Worm (Caenorhabditis elegans): ENCODE measurements around the gene F58H1.7.

The F58H1.7 gene

ce11 chrV:11990511-11991127, 26.0 kb upstream of the F58H1.7 start (continued):
- TF ChIP-seq ceh-58 (GFP tag; IDR thresholded peaks at IDR 0.05) = no peak
- TF ChIP-seq pbrm-1 (GFP tag; IDR thresholded peaks at IDR 0.05) = 0 out of 2 replicates have a peak, but pooled peaks have one; percentile 36
- no peak for TF ChIP-seq nfya-2 (GFP tag; IDR thresholded peaks at IDR 0.05)
- 0 out of 2 replicates have a peak, but pooled peaks have one; percentile 17 for TF ChIP-seq attf-6 (GFP tag; IDR thresholded peaks at IDR 0.05)
- no peak for TF ChIP-seq rec-8 (tag; optimal IDR thresholded peaks at IDR 0.05)
- no peak for TF ChIP-seq F57C9.4 (tag; optimal IDR thresholded peaks at IDR 0.05)
- TF ChIP-seq F49E8.2 (tag; optimal IDR thresholded peaks at IDR 0.05; ENCODE audit: insufficient read depth) = peak; percentile 20
- TF ChIP-seq unc-62 (GFP tag; optimal IDR thresholded peaks at IDR 0.05) = no peak
- no peak for TF ChIP-seq mel-28 (tag; optimal IDR thresholded peaks at IDR 0.05; ENCODE audit: borderline replicate concordance)
- TF ChIP-seq dpl-1 (GFP tag; optimal IDR thresholded peaks at IDR 0.05) = no peak
- no peak for TF ChIP-seq let-607 (tag; optimal IDR thresholded peaks at IDR 0.05)
- TF ChIP-seq him-1 (tag; optimal IDR thresholded peaks at IDR 0.05) = no peak
- no peak for TF ChIP-seq nhr-90 (tag; optimal IDR thresholded peaks at IDR 0.05)
- peak; percentile 5 for TF ChIP-seq tlf-1 (GFP tag; optimal IDR thresholded peaks at IDR 0.05)
- peak; percentile 27; the same call in 1 of the 2 replicates for TF ChIP-seq madf-6 (GFP tag; IDR thresholded peaks at IDR 0.05)
- TF ChIP-seq die-1 (tag; optimal IDR thresholded peaks at IDR 0.05) = no peak
- 0 out of 2 replicates have a peak, but pooled peaks have one; percentile 23 for TF ChIP-seq Y53G8AR.9 (GFP tag; conservative IDR thresholded peaks at IDR 0.05)
- no peak for TF ChIP-seq F37B4.10 (GFP tag; IDR thresholded peaks at IDR 0.05)
- TF ChIP-seq rcor-1 (GFP tag; IDR thresholded peaks at IDR 0.05) = no peak
- TF ChIP-seq ztf-28 (GFP tag; IDR thresholded peaks at IDR 0.05) = no peak
- TF ChIP-seq ztf-3 (GFP tag; optimal IDR thresholded peaks at IDR 0.05) = no peak
- TF ChIP-seq hsf-1 (GFP tag; IDR thresholded peaks at IDR 0.05) = peak; percentile 37; the same call in 1 of the 2 replicates
- no peak for TF ChIP-seq xnd-1 (tag; optimal IDR thresholded peaks at IDR 0.05)
- TF ChIP-seq cebp-1 (GFP tag; IDR thresholded peaks at IDR 0.05) = no peak
- peak; percentile 35 for TF ChIP-seq cebp-1 (tag; optimal IDR thresholded peaks at IDR 0.05)
- no peak for TF ChIP-seq hlh-12 (tag; optimal IDR thresholded peaks at IDR 0.05)
- no peak for TF ChIP-seq nhr-120 (GFP tag; IDR thresholded peaks at IDR 0.05)
- no peak for TF ChIP-seq dpff-1 (tag; optimal IDR thresholded peaks at IDR 0.05)
- TF ChIP-seq hrde-1 (tag; optimal IDR thresholded peaks at IDR 0.05; ENCODE audit: borderline replicate concordance) = peak; percentile 66
- TF ChIP-seq F22D6.2 (tag; optimal IDR thresholded peaks at IDR 0.05) = no peak
- no peak for TF ChIP-seq pha-4 (tag; optimal IDR thresholded peaks at IDR 0.05)
- TF ChIP-seq D2030.7 (GFP tag; IDR thresholded peaks at IDR 0.05) = 0 out of 2 replicates have a peak, but pooled peaks have one; percentile 20
- no peak for TF ChIP-seq snpc-1.3 (tag; optimal IDR thresholded peaks at IDR 0.05; ENCODE audit: insufficient read depth)
- TF ChIP-seq lag-1 (GFP tag; IDR thresholded peaks at IDR 0.05) = no peak
- no peak for TF ChIP-seq lin-40 (tag; optimal IDR thresholded peaks at IDR 0.05)
- no peak for TF ChIP-seq nhr-27 (tag; optimal IDR thresholded peaks at IDR 0.05)
- 0 out of 2 replicates have a peak, but pooled peaks have one; percentile 6 for TF ChIP-seq Y53F4B.3 (GFP tag; IDR thresholded peaks at IDR 0.05)
- no peak for TF ChIP-seq sptf-2 (GFP tag; optimal IDR thresholded peaks at IDR 0.05)
- peak in 1 of 3 experiments; percentile 18 for TF ChIP-seq lin-35 (GFP tag; optimal IDR thresholded peaks at IDR 0.05)
- no peak for TF ChIP-seq bed-2 (GFP tag; IDR thresholded peaks at IDR 0.05)
- no peak for TF ChIP-seq rpc-1 (optimal IDR thresholded peaks at IDR 0.05)
- no peak for TF ChIP-seq rpc-1 (tag; optimal IDR thresholded peaks at IDR 0.05)
